Worm (Caenorhabditis elegans): ENCODE results near the gene str-2.

The str-2 gene

DNA sequence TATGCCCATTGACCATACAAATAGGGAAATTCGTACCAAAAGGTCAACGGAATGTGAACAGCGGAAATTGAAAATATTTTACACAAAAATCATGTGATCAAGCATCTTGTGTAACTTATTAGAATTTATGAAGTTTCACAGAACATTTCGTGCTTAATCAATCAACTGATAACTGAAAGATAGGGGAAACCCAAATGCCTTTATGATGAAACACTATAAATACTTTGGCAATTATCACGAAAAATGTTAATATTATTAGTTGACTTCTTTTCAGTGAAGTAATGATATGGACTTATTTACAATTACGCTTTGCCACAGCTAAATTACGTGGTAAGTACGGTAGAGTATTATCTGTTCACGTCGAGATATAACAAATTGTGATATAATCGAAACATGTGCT is 32.9 kb upstream of the str-2 start:
- TF ChIP-seq unc-62 (GFP tag; optimal IDR thresholded peaks at IDR 0.05) (no peak), egl-5 (tag; optimal IDR thresholded peaks at IDR 0.05) (no peak), fkh-10 (GFP tag; optimal IDR thresholded peaks at IDR 0.05) (no peak), ceh-28 (tag; optimal IDR thresholded peaks at IDR 0.05) (no peak), ztf-11 (tag; optimal IDR thresholded peaks at IDR 0.05) (no peak), elt-2 (tag; optimal IDR thresholded peaks at IDR 0.05) (peak; percentile 60), skn-1 (tag; optimal IDR thresholded peaks at IDR 0.05) (no peak)

DNA sequence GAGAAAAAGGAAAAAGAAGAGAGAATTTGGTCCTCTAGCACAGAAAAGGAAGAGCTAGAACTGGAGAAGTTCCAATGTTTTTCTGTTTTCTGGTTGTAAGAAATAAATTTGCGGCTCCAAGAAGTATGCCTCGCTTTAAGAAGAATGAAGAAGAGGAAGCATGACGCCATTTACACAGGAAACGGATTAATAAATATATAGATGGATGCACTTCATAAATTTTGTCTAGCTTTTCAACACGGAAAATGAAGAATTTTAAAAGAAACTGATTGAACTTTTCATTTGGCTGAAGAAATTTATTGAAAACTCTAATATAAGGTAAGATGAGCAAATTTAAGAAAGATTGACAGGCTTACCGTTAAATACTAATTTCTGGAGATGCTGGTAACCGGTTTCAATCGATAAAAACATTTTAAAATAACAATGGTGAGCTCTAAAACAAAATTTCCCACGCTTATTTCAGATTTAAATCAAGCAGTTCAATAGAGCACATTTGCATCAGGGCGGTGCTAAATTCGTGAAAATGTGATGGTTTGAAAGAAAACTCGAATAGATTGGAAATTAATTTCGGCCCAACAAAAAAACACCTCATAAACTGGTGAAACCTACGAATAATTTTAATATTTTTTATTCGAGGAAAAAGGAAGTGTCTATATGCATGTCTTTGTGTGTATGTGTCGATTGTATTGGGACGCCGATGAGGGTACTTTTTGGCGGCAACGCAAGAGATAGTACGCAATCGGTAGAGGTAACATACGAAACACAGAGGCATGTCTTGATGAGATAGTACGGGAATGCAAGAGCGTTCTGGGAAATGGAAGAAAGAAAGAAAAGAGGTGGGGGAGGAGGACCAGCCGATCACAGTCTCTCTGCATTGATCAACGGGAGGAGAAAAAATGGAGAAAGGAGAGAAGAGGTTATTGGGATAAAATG is 32.1 kb upstream of the str-2 start:
- TF ChIP-seq pha-4 (tag; optimal IDR thresholded peaks at IDR 0.05) = peak; percentile 29
- TF ChIP-seq nhr-237 (tag; optimal IDR thresholded peaks at IDR 0.05) = no peak
- no peak for TF ChIP-seq nhr-25 (tag; optimal IDR thresholded peaks at IDR 0.05)
- TF ChIP-seq lin-15B (tag; optimal IDR thresholded peaks at IDR 0.05) = no peak
- no peak for TF ChIP-seq unc-62 (GFP tag; optimal IDR thresholded peaks at IDR 0.05)
- peak; percentile 18 for TF ChIP-seq pqm-1 (tag; optimal IDR thresholded peaks at IDR 0.05)
- peak; percentile 8 for TF ChIP-seq nhr-23 (tag; optimal IDR thresholded peaks at IDR 0.05)
- peak; percentile 69 for TF ChIP-seq hmg-11 (tag; optimal IDR thresholded peaks at IDR 0.05)
- TF ChIP-seq snpc-4 (tag; optimal IDR thresholded peaks at IDR 0.05) = no peak
- TF ChIP-seq R02D3.7 (tag; optimal IDR thresholded peaks at IDR 0.05) = no peak
- TF ChIP-seq nfya-1 (tag; optimal IDR thresholded peaks at IDR 0.05; ENCODE audit: insufficient read depth) = peak; percentile 54
- no peak for TF ChIP-seq fkh-2 (tag; optimal IDR thresholded peaks at IDR 0.05)

DNA sequence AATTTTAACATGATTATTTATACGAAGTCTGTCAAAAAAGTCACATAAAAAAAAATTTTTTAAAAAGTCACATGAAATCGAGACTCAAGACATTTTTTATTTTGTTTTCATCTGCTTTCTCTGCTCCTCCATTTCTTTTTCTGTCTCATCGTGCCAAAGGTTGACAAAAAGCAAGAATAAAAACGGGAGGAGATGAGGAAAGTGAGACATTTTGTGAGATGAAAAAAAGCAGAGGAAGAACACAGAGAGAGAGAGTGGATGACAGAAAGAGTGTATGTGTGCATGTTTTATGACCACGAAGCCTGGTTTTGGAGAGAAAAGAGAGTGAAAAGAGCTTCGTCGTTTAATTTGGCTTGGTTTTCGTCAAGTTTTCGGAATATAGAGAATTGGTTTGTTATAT is 29.8 kb upstream of the str-2 start:
- TF ChIP-seq elt-2 (tag; optimal IDR thresholded peaks at IDR 0.05) (no peak), nhr-77 (tag; optimal IDR thresholded peaks at IDR 0.05) (no peak), skn-1 (tag; optimal IDR thresholded peaks at IDR 0.05) (no peak), pha-4 (tag; optimal IDR thresholded peaks at IDR 0.05) (no peak), hmg-11 (tag; optimal IDR thresholded peaks at IDR 0.05) (peak; percentile 10), lin-39 (tag; optimal IDR thresholded peaks at IDR 0.05) (peak; percentile 44), nhr-11 (tag; optimal IDR thresholded peaks at IDR 0.05) (no peak)

DNA sequence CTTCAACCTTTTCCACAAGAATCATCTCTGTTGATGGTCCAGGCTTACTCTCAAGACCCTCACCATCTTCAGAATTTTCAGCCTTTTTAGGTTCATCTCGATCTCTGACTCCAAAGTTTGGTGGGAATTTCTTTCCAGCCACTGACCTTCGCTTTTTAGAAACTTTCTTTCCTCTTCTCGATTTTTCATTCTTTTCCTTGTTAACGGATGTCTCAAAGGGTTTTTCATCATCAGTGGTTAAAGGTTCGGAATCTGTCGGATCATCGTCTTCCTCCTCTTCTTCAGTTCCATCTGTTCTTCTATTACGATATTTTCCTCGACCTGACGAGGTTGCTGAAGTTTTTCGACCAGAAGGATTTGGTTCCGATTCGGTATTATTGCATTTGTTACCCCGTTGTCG is 24.5 kb upstream of the str-2 start:
- TF ChIP-seq elt-2 (tag; optimal IDR thresholded peaks at IDR 0.05) = no peak
- no peak for TF ChIP-seq lin-15B (tag; optimal IDR thresholded peaks at IDR 0.05)
- no peak for TF ChIP-seq jun-1 (tag; optimal IDR thresholded peaks at IDR 0.05)
- no peak for TF ChIP-seq fkh-2 (tag; optimal IDR thresholded peaks at IDR 0.05)
- TF ChIP-seq mdl-1 (tag; optimal IDR thresholded peaks at IDR 0.05) = no peak

DNA sequence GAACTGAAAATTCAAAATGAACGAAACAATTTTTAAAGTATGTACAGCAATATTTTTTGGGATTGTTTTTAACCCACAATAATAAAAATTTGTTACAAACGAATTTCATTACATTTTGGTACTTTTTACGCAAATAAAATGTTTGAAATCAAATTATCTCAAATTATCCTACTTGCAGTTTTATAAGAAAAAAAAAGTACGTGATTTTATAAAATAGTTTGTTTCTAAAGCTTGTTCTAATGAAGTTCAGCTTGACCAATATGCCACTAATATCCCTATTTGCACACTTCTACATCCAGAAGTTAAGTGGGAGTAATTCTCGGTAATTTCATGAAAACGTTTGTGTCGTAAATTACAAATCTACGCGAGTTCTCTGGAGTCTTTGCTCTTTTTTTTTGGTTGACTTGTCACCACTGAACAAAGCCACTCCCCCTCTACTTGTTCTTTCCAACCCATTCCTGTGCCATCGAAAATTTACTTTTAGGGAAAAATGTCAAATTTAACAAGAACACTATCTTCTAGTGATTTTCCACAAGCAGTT is 19.4 kb upstream of the str-2 start, which contains the start of gene sru-8:
Gene sru-8, plus strand, starts transcription at position 491 of the 541 bp plus-strand sequence.
- no peak for TF ChIP-seq daf-12 (tag; optimal IDR thresholded peaks at IDR 0.05)
- TF ChIP-seq lsy-12 (tag; optimal IDR thresholded peaks at IDR 0.05) = no peak
- TF ChIP-seq nhr-11 (tag; optimal IDR thresholded peaks at IDR 0.05) = no peak
- no peak for TF ChIP-seq egl-5 (tag; optimal IDR thresholded peaks at IDR 0.05)
- TF ChIP-seq unc-39 (tag; optimal IDR thresholded peaks at IDR 0.05) = no peak
- TF ChIP-seq mml-1 (tag; optimal IDR thresholded peaks at IDR 0.05) = no peak
- TF ChIP-seq aly-2 (tag; optimal IDR thresholded peaks at IDR 0.05) = no peak
- TF ChIP-seq nhr-77 (tag; optimal IDR thresholded peaks at IDR 0.05) = no peak
- no peak for TF ChIP-seq fos-1 (tag; optimal IDR thresholded peaks at IDR 0.05)
- no peak for TF ChIP-seq fkh-2 (tag; optimal IDR thresholded peaks at IDR 0.05)
- no peak for TF ChIP-seq jun-1 (tag; optimal IDR thresholded peaks at IDR 0.05)

DNA sequence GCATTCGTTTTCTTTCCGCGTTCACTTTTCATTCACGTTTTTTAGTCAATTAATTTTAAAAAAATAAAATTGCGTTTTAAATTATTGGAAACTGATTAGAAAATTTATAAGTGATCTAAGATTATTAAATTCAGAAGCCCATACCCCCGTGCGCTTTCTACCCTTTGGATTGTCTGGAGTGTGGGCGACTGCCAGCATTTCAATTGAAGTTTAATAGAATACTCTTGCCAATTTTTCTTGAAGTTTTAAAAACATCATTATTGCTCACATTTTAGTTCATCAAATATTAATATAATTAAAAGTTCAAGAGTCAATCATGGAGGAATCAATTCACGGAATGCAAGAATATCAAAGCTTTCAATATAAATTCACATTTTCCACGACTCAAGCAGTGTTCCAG is 17.3 kb upstream of the str-2 start, which contains the start of gene sru-36:
Gene sru-36, plus strand, starts transcription at position 301 of the 400 bp plus-strand sequence.
- TF ChIP-seq ceh-9 (tag; optimal IDR thresholded peaks at IDR 0.05) (no peak), nhr-67 (tag; optimal IDR thresholded peaks at IDR 0.05) (no peak), nhr-25 (tag; optimal IDR thresholded peaks at IDR 0.05) (no peak), unc-39 (tag; optimal IDR thresholded peaks at IDR 0.05) (no peak), nhr-12 (tag; optimal IDR thresholded peaks at IDR 0.05) (no peak), eor-1 (tag; optimal IDR thresholded peaks at IDR 0.05) (no peak), nhr-43 (tag; optimal IDR thresholded peaks at IDR 0.05; ENCODE audit: poor library complexity, severe bottlenecking) (no peak), nhr-76 (tag; optimal IDR thresholded peaks at IDR 0.05) (no peak), fos-1 (tag; optimal IDR thresholded peaks at IDR 0.05) (no peak), snpc-4 (tag; optimal IDR thresholded peaks at IDR 0.05) (no peak), nhr-23 (tag; optimal IDR thresholded peaks at IDR 0.05) (no peak), elt-3 (tag; optimal IDR thresholded peaks at IDR 0.05) (no peak), nhr-28 (tag; optimal IDR thresholded peaks at IDR 0.05) (no peak), lin-15B (tag; optimal IDR thresholded peaks at IDR 0.05) (no peak)

All from whole organism, L3 larva.